Fruit fly (Drosophila melanogaster) whole organism, pupa: ENCODE data around the gene eIF3a.

Experiments used
- CG10348 ChIP-seq: fragments of 200-800 bp; sonication (Bioruptor generic); IDR thresholded peaks from 2 replicates; pipeline ENCODE4 v1.3.6; 2022; ENCODE audit warnings: missing biosample characterization, missing genetic modification characterization
- CG12605 ChIP-seq: fragments of 200-800 bp; sonication (Bioruptor generic); IDR thresholded peaks from 2 replicates; pipeline ENCODE4 v1.3.6; 2022; ENCODE audit warnings: missing biosample characterization, missing genetic modification characterization
- CG32121 ChIP-seq: fragments of 200-800 bp; sonication (Bioruptor generic); IDR thresholded peaks from 2 replicates; pipeline ENCODE4 v1.3.6; 2022; ENCODE audit warnings: missing biosample characterization, missing genetic modification characterization
- CG4496 ChIP-seq: fragments of 200-800 bp; sonication (Bioruptor generic); IDR thresholded peaks from 3 replicates; pipeline ENCODE4 v1.3.6; 2022; ENCODE audit warnings: missing biosample characterization, missing genetic modification characterization
- CG9948 ChIP-seq: fragments of 200-800 bp; sonication (Bioruptor generic); optimal IDR thresholded peaks from 2 replicates; lab custom pipeline; 2018; ENCODE audit warnings: missing biosample characterization, mild to moderate bottlenecking, missing genetic modification characterization, moderate library complexity
- Ets98B ChIP-seq: fragments of 200-800 bp; sonication (Bioruptor generic); IDR thresholded peaks from 2 replicates; pipeline ENCODE4 v1.3.6; 2022; ENCODE audit warnings: missing biosample characterization, missing genetic modification characterization
- Pif1B ChIP-seq: fragments of 200-800 bp; sonication (Bioruptor generic); optimal IDR thresholded peaks from 3 replicates; lab custom pipeline; 2016; ENCODE audit warnings: missing biosample characterization, missing genetic modification characterization
- rn ChIP-seq: fragments of 200-800 bp; sonication (Bioruptor generic); IDR thresholded peaks from 2 replicates; pipeline ENCODE4 v1.3.6; 2022; ENCODE audit warnings: missing biosample characterization, missing genetic modification characterization

DNA sequence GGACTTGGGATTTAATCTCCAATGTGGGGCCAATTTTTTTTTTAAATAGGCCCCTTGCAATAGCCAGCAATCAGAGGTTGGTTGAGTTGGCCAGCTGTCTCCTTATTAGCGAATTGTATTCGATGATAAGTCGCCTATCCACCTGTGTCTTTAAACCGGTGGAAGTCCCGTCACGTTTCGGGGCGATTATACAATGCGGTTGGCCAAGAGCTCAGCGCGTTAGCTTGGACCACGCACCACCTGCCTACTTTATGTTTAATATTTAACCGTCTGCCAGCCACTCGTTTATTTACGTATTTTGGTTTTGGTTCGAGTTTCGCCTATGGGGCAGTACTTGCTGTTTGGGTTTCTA is 37.0 kb upstream of the eIF3a start:
- TF ChIP-seq rn (no peak), Ets98B (no peak), CG12605 (GFP tag; lab: Robert Waterston, UW) (no peak), CG32121 (GFP tag; lab: Robert Waterston, UW) (no peak), Pif1B (GFP tag; lab: Kevin White, UChicago) (no peak), CG9948 (tag; lab: Kevin White, UChicago) (no peak), CG10348 (GFP tag; lab: Robert Waterston, UW) (no peak), CG4496 (GFP tag; lab: Robert Waterston, UW) (no peak)
